Worm (Caenorhabditis elegans) whole organism, L3 larva: ENCODE data around the gene sra-9.

Experiments
- R02D3.7 ChIP-seq: fragments of 150-350 bp; optimal IDR thresholded peaks from 2 replicates; lab custom pipeline; 2014; ENCODE audit warnings: missing biosample characterization, missing genetic modification characterization
- ZK546.5 ChIP-seq: sonication (generic microtip); optimal IDR thresholded peaks from 2 replicates; lab custom pipeline; 2017; ENCODE audit warnings: missing biosample characterization, missing genetic modification characterization
- aly-2 ChIP-seq: fragments of 150-350 bp; optimal IDR thresholded peaks from 2 replicates; lab custom pipeline; 2014; ENCODE audit warnings: missing biosample characterization, missing genetic modification characterization
- ama-1 ChIP-seq: fragments of 150-350 bp; optimal IDR thresholded peaks from 2 replicates; lab custom pipeline; 2018
- ceh-16 ChIP-seq: sonication (generic microtip); optimal IDR thresholded peaks from 2 replicates; lab custom pipeline; 2017; ENCODE audit warnings: missing biosample characterization, missing genetic modification characterization
- ceh-28 ChIP-seq: fragments of 150-350 bp; optimal IDR thresholded peaks from 2 replicates; lab custom pipeline; 2014; ENCODE audit warnings: missing biosample characterization, missing genetic modification reagents, missing genetic modification characterization
- ceh-82 ChIP-seq: fragments of 150-350 bp; optimal IDR thresholded peaks from 2 replicates; lab custom pipeline; 2014; ENCODE audit warnings: missing biosample characterization, missing genetic modification characterization
- daf-12 ChIP-seq: fragments of 150-350 bp; optimal IDR thresholded peaks from 2 replicates; lab custom pipeline; 2014; ENCODE audit warnings: missing biosample characterization, missing genetic modification reagents, missing genetic modification characterization
- egl-27 ChIP-seq: sonication (generic microtip); optimal IDR thresholded peaks from 4 replicates; lab custom pipeline; 2017; ENCODE audit warnings: missing biosample characterization, missing genetic modification reagents, missing genetic modification characterization
- elt-2 ChIP-seq: sonication (generic microtip); optimal IDR thresholded peaks from 2 replicates; lab custom pipeline; 2016; ENCODE audit warnings: missing genetic modification reagents, mild to moderate bottlenecking, missing genetic modification characterization, missing compliant biosample characterization
- elt-3 ChIP-seq, 3 experiments: fragments of 150-350 bp in 1 of 3; sonication (generic microtip) in 2 of 3; optimal IDR thresholded peaks; 2 replicates in 2 of 3; 4 replicates in 1 of 3; lab custom pipeline; 2014 to 2017; ENCODE audit warnings: missing biosample characterization in 3 of 3, missing genetic modification characterization in 3 of 3
- eor-1 ChIP-seq, 2 experiments: fragments of 150-350 bp; optimal IDR thresholded peaks; 2 replicates each; lab custom pipeline; 2014 to 2018; ENCODE audit warnings: missing biosample characterization in 2 of 2, missing genetic modification characterization in 2 of 2
- fkh-10 ChIP-seq: sonication (generic microtip); optimal IDR thresholded peaks from 2 replicates; lab custom pipeline; 2017; ENCODE audit warnings: missing biosample characterization, missing genetic modification reagents, missing genetic modification characterization
- fkh-2 ChIP-seq: fragments of 150-350 bp; optimal IDR thresholded peaks from 2 replicates; lab custom pipeline; 2014; ENCODE audit warnings: missing biosample characterization, missing genetic modification reagents, missing genetic modification characterization
- fos-1 ChIP-seq: fragments of 150-350 bp; optimal IDR thresholded peaks from 2 replicates; lab custom pipeline; 2014; ENCODE audit warnings: missing biosample characterization, missing genetic modification characterization
- hmg-11 ChIP-seq: sonication (generic microtip); optimal IDR thresholded peaks from 2 replicates; lab custom pipeline; 2016; ENCODE audit warnings: missing genetic modification characterization, missing compliant biosample characterization
- jun-1 ChIP-seq: fragments of 150-350 bp; optimal IDR thresholded peaks from 2 replicates; lab custom pipeline; 2014; ENCODE audit warnings: missing biosample characterization, missing genetic modification reagents, missing genetic modification characterization
- lin-15B ChIP-seq: fragments of 150-350 bp; optimal IDR thresholded peaks from 2 replicates; lab custom pipeline; 2014; ENCODE audit warnings: missing biosample characterization, missing genetic modification characterization
- lin-39 ChIP-seq: fragments of 150-350 bp; optimal IDR thresholded peaks from 2 replicates; lab custom pipeline; 2018; ENCODE audit warnings: missing biosample characterization, missing genetic modification reagents, missing genetic modification characterization
- lsy-12 ChIP-seq: sonication (generic microtip); optimal IDR thresholded peaks from 2 replicates; lab custom pipeline; 2016; ENCODE audit warnings: mild to moderate bottlenecking, missing genetic modification characterization, missing compliant biosample characterization
- mdl-1 ChIP-seq: fragments of 150-350 bp; optimal IDR thresholded peaks from 2 replicates; lab custom pipeline; 2014; ENCODE audit warnings: missing biosample characterization, missing genetic modification characterization
- mml-1 ChIP-seq: fragments of 150-350 bp; sonication (generic microtip); optimal IDR thresholded peaks from 3 replicates; lab custom pipeline; 2014; ENCODE audit warnings: missing biosample characterization, missing genetic modification characterization
- nfya-1 ChIP-seq: sonication (generic microtip); optimal IDR thresholded peaks from 2 replicates; lab custom pipeline; 2017; ENCODE audit warnings: missing genetic modification characterization, mild to moderate bottlenecking, missing compliant biosample characterization, antibody characterized with exemption, moderate library complexity; ENCODE audit not compliant: insufficient read depth
- nhr-11 ChIP-seq: fragments of 150-350 bp; optimal IDR thresholded peaks from 2 replicates; lab custom pipeline; 2014; ENCODE audit warnings: missing biosample characterization, missing genetic modification characterization
- nhr-23 ChIP-seq: fragments of 150-350 bp; optimal IDR thresholded peaks from 2 replicates; lab custom pipeline; 2014; ENCODE audit warnings: missing biosample characterization, missing genetic modification reagents, missing genetic modification characterization
- nhr-237 ChIP-seq: fragments of 150-350 bp; optimal IDR thresholded peaks from 2 replicates; lab custom pipeline; 2014; ENCODE audit warnings: missing biosample characterization, missing genetic modification characterization
- nhr-25 ChIP-seq: sonication (generic microtip); optimal IDR thresholded peaks from 2 replicates; lab custom pipeline; 2017; ENCODE audit warnings: missing biosample characterization, missing genetic modification characterization
- nhr-28 ChIP-seq: fragments of 150-350 bp; optimal IDR thresholded peaks from 2 replicates; lab custom pipeline; 2014; ENCODE audit warnings: missing biosample characterization, missing genetic modification characterization
- nhr-67 ChIP-seq: fragments of 150-350 bp; optimal IDR thresholded peaks from 2 replicates; lab custom pipeline; 2014; ENCODE audit warnings: missing biosample characterization, missing genetic modification characterization
- nhr-76 ChIP-seq: fragments of 150-350 bp; sonication (generic microtip); optimal IDR thresholded peaks from 5 replicates; lab custom pipeline; 2014; ENCODE audit warnings: missing biosample characterization, missing genetic modification characterization
- nhr-77 ChIP-seq: fragments of 150-350 bp; optimal IDR thresholded peaks from 2 replicates; lab custom pipeline; 2014; ENCODE audit warnings: missing biosample characterization, missing genetic modification characterization
- pha-4 ChIP-seq: fragments of 150-350 bp; optimal IDR thresholded peaks from 2 replicates; lab custom pipeline; 2014; ENCODE audit warnings: missing biosample characterization, missing genetic modification reagents, missing genetic modification characterization
- pqm-1 ChIP-seq: fragments of 150-350 bp; optimal IDR thresholded peaks from 2 replicates; lab custom pipeline; 2017; ENCODE audit warnings: missing biosample characterization, missing genetic modification characterization, inconsistent platforms
- sea-2 ChIP-seq: fragments of 150-350 bp; sonication (generic microtip); optimal IDR thresholded peaks from 4 replicates; lab custom pipeline; 2014; ENCODE audit warnings: missing biosample characterization, missing genetic modification reagents, missing genetic modification characterization
- skn-1 ChIP-seq: fragments of 150-350 bp; optimal IDR thresholded peaks from 2 replicates; lab custom pipeline; 2014; ENCODE audit warnings: missing biosample characterization, missing genetic modification characterization
- snpc-4 ChIP-seq: fragments of 150-350 bp; optimal IDR thresholded peaks from 2 replicates; lab custom pipeline; 2014; ENCODE audit warnings: missing biosample characterization, missing genetic modification characterization
- tbx-2 ChIP-seq: sonication (generic microtip); optimal IDR thresholded peaks from 2 replicates; lab custom pipeline; 2016; ENCODE audit warnings: mild to moderate bottlenecking, missing genetic modification characterization, missing compliant biosample characterization
- unc-39 ChIP-seq: sonication (generic microtip); optimal IDR thresholded peaks from 4 replicates; lab custom pipeline; 2017; ENCODE audit warnings: missing biosample characterization, missing genetic modification characterization
- unc-62 ChIP-seq: fragments of 150-350 bp; sonication (generic microtip); optimal IDR thresholded peaks from 4 replicates; lab custom pipeline; 2014; ENCODE audit warnings: missing biosample characterization, missing genetic modification reagents, missing genetic modification characterization
- zag-1 ChIP-seq: fragments of 150-350 bp; optimal IDR thresholded peaks from 2 replicates; lab custom pipeline; 2014; ENCODE audit warnings: missing biosample characterization, missing genetic modification characterization
- ztf-11 ChIP-seq: fragments of 150-350 bp; optimal IDR thresholded peaks from 2 replicates; lab custom pipeline; 2014; ENCODE audit warnings: missing biosample characterization, missing genetic modification characterization
- ztf-4 ChIP-seq: fragments of 150-350 bp; optimal IDR thresholded peaks from 2 replicates; lab custom pipeline; 2014; ENCODE audit warnings: missing biosample characterization, missing genetic modification characterization

sra-9 gene

ce11 chrII:9532011-9532410 lies at the start of gene sra-9:
sra-9 (plus strand) TSS chrII:9532311.
- TF ChIP-seq nfya-1 = no peak
- TF ChIP-seq nhr-237 (tag; lab: Kevin White, UChicago) = no peak
- no peak for TF ChIP-seq lin-39 (tag; lab: Kevin White, UChicago)
- TF ChIP-seq fkh-2 = no peak
- no peak for TF ChIP-seq nhr-77
- no peak for TF ChIP-seq eor-1 (tag; optimal IDR thresholded peaks at IDR 0.05; lab: Kevin White, UChicago)
- TF ChIP-seq lin-15B (tag; lab: Kevin White, UChicago) = no peak
- TF ChIP-seq elt-2 (tag; lab: Kevin White, UChicago) = no peak
- no peak for TF ChIP-seq nhr-11
- TF ChIP-seq skn-1 = no peak
- no peak for TF ChIP-seq mdl-1 (tag; lab: Kevin White, UChicago)
- no peak for TF ChIP-seq nhr-28 (tag; lab: Kevin White, UChicago)
- TF ChIP-seq nhr-23 (tag; lab: Kevin White, UChicago) = no peak
- TF ChIP-seq egl-27 (tag; lab: Kevin White, UChicago) = no peak
- TF ChIP-seq ceh-16 = no peak
- no peak for TF ChIP-seq nhr-76 (tag; lab: Kevin White, UChicago)

- TF ChIP-seq pqm-1 (peak; percentile 33), R02D3.7 (tag; lab: Kevin White, UChicago) (no peak), nfya-1 (no peak), elt-2 (tag; lab: Kevin White, UChicago) (peak; percentile 71), ZK546.5 (no peak), nhr-67 (no peak)
Observed at ce11 chrII:9482529-9482928, 49.6 kb upstream of the sra-9 start.

ce11 chrII:9483342-9483741 lies 48.8 kb upstream of the sra-9 start:
- TF ChIP-seq elt-2 (tag; lab: Kevin White, UChicago) = peak; percentile 72
- TF ChIP-seq jun-1 = peak; percentile 22
- no peak for TF ChIP-seq hmg-11 (tag; lab: Kevin White, UChicago)
- TF ChIP-seq daf-12 (tag; lab: Kevin White, UChicago) = no peak
- no peak for TF ChIP-seq fkh-10
- TF ChIP-seq pqm-1 = peak; percentile 71

- TF ChIP-seq ceh-82 (tag; lab: Kevin White, UChicago) (no peak), pha-4 (tag; lab: Kevin White, UChicago) (peak; percentile 91)
Observed at ce11 chrII:9485081-9485730, 46.9 kb upstream of the sra-9 start.

ce11 chrII:9487337-9487950 lies 44.7 kb upstream of the sra-9 start, which contains the start of gene T19H5.4:
T19H5.4 (minus strand) TSS chrII:9487387.
- TF ChIP-seq skn-1 (no peak), ceh-28 (tag; lab: Kevin White, UChicago) (no peak), tbx-2 (peak; percentile 4), nhr-25 (peak; percentile 11), zag-1 (tag; lab: Kevin White, UChicago) (no peak), fos-1 (tag; lab: Kevin White, UChicago) (no peak), unc-39 (tag; lab: Kevin White, UChicago) (no peak), snpc-4 (no peak), aly-2 (tag; lab: Kevin White, UChicago) (no peak), pha-4 (tag; lab: Kevin White, UChicago) (peak; percentile 64), nhr-76 (tag; lab: Kevin White, UChicago) (no peak), ama-1 (lab: Kevin White, UChicago) (peak; percentile 16), nhr-23 (tag; lab: Kevin White, UChicago) (no peak), unc-62 (no peak), mdl-1 (tag; lab: Kevin White, UChicago) (no peak), lin-15B (tag; lab: Kevin White, UChicago) (no peak), nhr-11 (no peak), ztf-11 (tag; lab: Kevin White, UChicago) (no peak), jun-1 (peak; percentile 31), nhr-67 (no peak), nfya-1 (peak; percentile 78), pqm-1 (peak; percentile 34), R02D3.7 (tag; lab: Kevin White, UChicago) (no peak), nhr-28 (tag; lab: Kevin White, UChicago) (no peak), lin-39 (tag; lab: Kevin White, UChicago) (no peak), ceh-82 (tag; lab: Kevin White, UChicago) (no peak), sea-2 (GFP tag; lab: Kevin White, UChicago) (no peak), ZK546.5 (no peak), ceh-16 (no peak), daf-12 (tag; lab: Kevin White, UChicago) (no peak), fkh-10 (no peak), mml-1 (tag; lab: Kevin White, UChicago) (no peak), ztf-4 (tag; lab: Kevin White, UChicago) (no peak), lsy-12 (tag; lab: Kevin White, UChicago) (peak; percentile 14), fkh-2 (no peak), nhr-77 (no peak), elt-3 (tag; optimal IDR thresholded peaks at IDR 0.05; lab: Kevin White, UChicago) (peak in 1 of 3 experiments; percentile 39)
